Worm (Caenorhabditis elegans) whole organism, L4/young adult: ENCODE data around the gene F13D11.4.

Experiments used
- W03F9.2 ChIP-seq: fragments of 150-350 bp; optimal IDR thresholded peaks from 2 replicates; lab custom pipeline; 2014; ENCODE audit warnings: missing biosample characterization, missing genetic modification characterization
- dao-5 ChIP-seq: sonication (generic microtip); optimal IDR thresholded peaks from 2 replicates; lab custom pipeline; 2016; ENCODE audit warnings: missing genotype, missing genetic modification characterization, moderate library complexity, missing compliant biosample characterization
- him-1 ChIP-seq: sonication (generic microtip); optimal IDR thresholded peaks from 2 replicates; lab custom pipeline; 2016; ENCODE audit warnings: missing genotype, missing genetic modification reagents, missing genetic modification characterization, missing compliant biosample characterization

The F13D11.4 gene

DNA sequence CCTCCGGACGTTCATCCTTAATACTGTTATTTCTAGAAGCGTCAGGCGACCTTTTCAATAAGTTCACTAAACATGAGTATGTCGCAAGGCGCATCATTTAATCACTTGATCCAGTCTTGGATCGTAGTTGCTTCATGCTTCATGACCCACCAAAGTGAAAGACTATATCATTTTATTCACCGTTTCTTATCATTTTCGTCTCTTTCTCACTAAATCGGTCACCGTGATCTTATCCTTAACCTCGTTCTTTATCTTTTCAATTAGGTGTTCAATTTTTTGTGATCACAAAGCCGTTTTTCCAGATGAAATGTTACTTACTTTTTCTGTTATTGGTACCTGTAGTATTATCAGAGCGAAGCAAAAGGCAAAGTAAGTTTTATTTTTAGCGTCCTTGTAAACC is 46.7 kb downstream of the F13D11.4 start, which contains the start of gene F46G11.2:
TSS of gene F46G11.2 (plus strand) at position 301 of the 400 bp plus-strand sequence.
- no peak for TF ChIP-seq dao-5 (tag; lab: Kevin White, UChicago)
- no peak for TF ChIP-seq W03F9.2 (tag; lab: Kevin White, UChicago)
- no peak for TF ChIP-seq him-1

DNA sequence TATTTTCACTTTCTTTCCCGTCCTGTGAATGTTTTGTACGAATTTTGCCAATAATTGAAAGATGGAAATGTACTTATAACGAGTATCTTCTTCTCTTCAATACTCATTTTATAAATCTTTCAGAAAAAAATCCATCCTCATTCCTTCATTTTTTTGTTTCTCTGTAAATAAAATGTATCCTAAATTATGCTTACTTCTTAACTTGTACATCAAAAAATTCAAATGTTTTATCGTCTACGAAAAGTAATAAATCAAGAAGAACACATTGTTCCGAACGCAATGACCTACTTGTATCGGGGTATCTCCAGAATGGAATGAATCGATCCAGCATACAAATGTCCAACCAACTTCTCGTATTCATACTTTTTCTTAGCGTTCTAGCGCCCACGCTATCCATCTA is 48.4 kb downstream of the F13D11.4 start, which contains the start of gene F46G11.6:
TSS of gene F46G11.6 (plus strand) at position 301 of the 400 bp plus-strand sequence.
- no peak for TF ChIP-seq him-1
- no peak for TF ChIP-seq W03F9.2 (tag; lab: Kevin White, UChicago)
- TF ChIP-seq dao-5 (tag; lab: Kevin White, UChicago), result no peak

DNA sequence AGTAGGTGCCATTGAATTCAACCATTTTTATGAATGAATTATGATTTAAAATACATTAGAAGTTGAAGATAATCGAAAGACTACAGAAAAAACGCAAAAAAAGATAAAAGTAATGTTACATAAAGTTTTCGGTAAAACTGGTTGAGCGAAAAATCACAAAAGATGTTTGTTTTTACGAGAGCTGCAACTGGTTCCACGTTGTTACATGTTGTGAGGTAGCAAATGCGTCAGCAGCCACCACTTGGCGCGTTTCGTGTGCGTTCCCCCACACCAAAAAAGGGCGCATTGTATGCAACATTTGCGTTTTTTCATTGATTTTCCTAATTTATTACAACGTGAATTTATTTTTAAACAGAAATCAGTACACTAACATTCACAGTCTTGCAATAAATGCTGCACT is 52.5 kb downstream of the F13D11.4 start, which contains the start of gene gakh-1:
TSS of gene gakh-1 (plus strand) at position 347 of the 400 bp plus-strand sequence.
- TF ChIP-seq W03F9.2 (tag; lab: Kevin White, UChicago), result peak; percentile 0
- no peak for TF ChIP-seq dao-5 (tag; lab: Kevin White, UChicago)
- TF ChIP-seq him-1, result peak; percentile 34
